Worm (Caenorhabditis elegans) whole organism, L2 larva: Measurements from ENCODE around the gene C18H2.5.

Experiments
- alr-1 ChIP-seq: fragments of 150-350 bp; optimal IDR thresholded peaks from 2 replicates; lab custom pipeline; 2014; ENCODE audit warnings: missing biosample characterization, missing genetic modification characterization
- nhr-12 ChIP-seq: fragments of 150-350 bp; optimal IDR thresholded peaks from 2 replicates; lab custom pipeline; 2014; ENCODE audit warnings: missing biosample characterization, missing genetic modification characterization
- sma-9 ChIP-seq, 2 experiments: fragments of 150-350 bp in 1 of 2; sonication (generic microtip) in 1 of 2; optimal IDR thresholded peaks; 2 replicates each; lab custom pipeline; 2014 to 2016; ENCODE audit warnings: missing genetic modification characterization in 2 of 2, mild to moderate bottlenecking in 1 of 2, missing biosample characterization in 1 of 2, missing compliant biosample characterization in 1 of 2, missing genetic modification reagents in 1 of 2, moderate library complexity in 1 of 2
- unc-39 ChIP-seq: fragments of 150-350 bp; optimal IDR thresholded peaks from 2 replicates; lab custom pipeline; 2014; ENCODE audit warnings: missing biosample characterization, missing genetic modification characterization
- zag-1 ChIP-seq: fragments of 150-350 bp; optimal IDR thresholded peaks from 2 replicates; lab custom pipeline; 2014; ENCODE audit warnings: missing biosample characterization, missing genetic modification characterization

ce11 chrIII:7723412-7724068, 29.4 kb upstream of the C18H2.5 start:
- TF ChIP-seq unc-39 = no peak
- peak; percentile 18 for TF ChIP-seq zag-1 (tag; lab: Kevin White, UChicago)
- TF ChIP-seq alr-1 (tag; lab: Kevin White, UChicago) = no peak
- TF ChIP-seq sma-9 (GFP tag; optimal IDR thresholded peaks at IDR 0.05; lab: Kevin White, UChicago) = peak; percentile 51
- TF ChIP-seq sma-9 (tag; optimal IDR thresholded peaks at IDR 0.05; lab: Kevin White, UChicago) = no peak
- TF ChIP-seq nhr-12 = no peak
